Worm (Caenorhabditis elegans) whole organism, early embryonic: Measurements from ENCODE around the gene C04C3.7.
"Not testable (repeated sequence)": the region's sequence is repeated elsewhere in the genome, so short reads cannot be mapped to it uniquely, and the experiment has no call there.

ENCODE experiments used
- B0310.2 ChIP-seq: sonication (generic microtip); optimal IDR thresholded peaks from 2 replicates; lab custom pipeline; 2016; ENCODE audit warnings: mild to moderate bottlenecking, missing genetic modification characterization, missing compliant biosample characterization
- F13C5.2 ChIP-seq: sonication (generic microtip); optimal IDR thresholded peaks from 2 replicates; lab custom pipeline; 2017; ENCODE audit warnings: mild to moderate bottlenecking, missing genetic modification characterization, inconsistent platforms, missing compliant biosample characterization
- aly-1 ChIP-seq: sonication (generic microtip); optimal IDR thresholded peaks from 2 replicates; lab custom pipeline; 2016; ENCODE audit warnings: missing genetic modification characterization, missing compliant biosample characterization
- ama-1 ChIP-seq: fragments of 150-350 bp; optimal IDR thresholded peaks from 2 replicates; lab custom pipeline; 2014
- ceh-13 ChIP-seq: fragments of 200-800 bp; sonication (Bioruptor generic); optimal IDR thresholded peaks from 2 replicates; lab custom pipeline; 2018; ENCODE audit warnings: mild to moderate bottlenecking, missing genetic modification characterization, missing compliant biosample characterization
- ceh-36 ChIP-seq: sonication (generic microtip); optimal IDR thresholded peaks from 2 replicates; lab custom pipeline; 2016; ENCODE audit warnings: missing genetic modification characterization, inconsistent platforms, missing compliant biosample characterization
- ets-7 ChIP-seq: sonication (generic microtip); optimal IDR thresholded peaks from 2 replicates; lab custom pipeline; 2016; ENCODE audit warnings: missing genotype, missing genetic modification characterization, missing compliant biosample characterization
- flt-1 ChIP-seq: fragments of 200-800 bp; sonication (Bioruptor generic); IDR thresholded peaks from 2 replicates; pipeline ENCODE4 v1.3.6; 2022; ENCODE audit warnings: missing genetic modification characterization, missing compliant biosample characterization
- hmbx-1 ChIP-seq: sonication (generic microtip); optimal IDR thresholded peaks from 2 replicates; lab custom pipeline; 2016; ENCODE audit warnings: mild to moderate bottlenecking, missing genetic modification characterization, missing compliant biosample characterization
- hmg-4 ChIP-seq: fragments of 200-800 bp; sonication (Bioruptor generic); optimal IDR thresholded peaks from 2 replicates; lab custom pipeline; 2018; ENCODE audit warnings: mild to moderate bottlenecking, missing genetic modification characterization, missing compliant biosample characterization
- hnd-1 ChIP-seq: sonication (generic microtip); optimal IDR thresholded peaks from 2 replicates; lab custom pipeline; 2016; ENCODE audit warnings: missing genetic modification characterization, missing compliant biosample characterization
- pes-1 ChIP-seq: fragments of 200-800 bp; sonication (Bioruptor generic); IDR thresholded peaks from 2 replicates; pipeline ENCODE4 v1.3.6; 2022; ENCODE audit warnings: missing genetic modification reagents, missing genetic modification characterization, missing compliant biosample characterization
- scrt-1 ChIP-seq: fragments of 200-800 bp; sonication (Bioruptor generic); IDR thresholded peaks from 2 replicates; pipeline ENCODE4 v1.3.6; 2022; ENCODE audit warnings: missing genetic modification characterization, missing compliant biosample characterization
- sea-1 ChIP-seq: fragments of 200-800 bp; sonication (Bioruptor generic); conservative IDR thresholded peaks from 2 replicates; pipeline ENCODE4 v1.3.6; 2022; ENCODE audit warnings: missing genetic modification characterization, missing compliant biosample characterization
- tbx-11 ChIP-seq: fragments of 200-800 bp; sonication (Bioruptor generic); IDR thresholded peaks from 2 replicates; pipeline ENCODE4 v1.3.6; 2022; ENCODE audit warnings: missing genetic modification characterization, missing compliant biosample characterization
- tbx-37 ChIP-seq: fragments of 200-800 bp; sonication (Bioruptor generic); conservative IDR thresholded peaks from 2 replicates; pipeline ENCODE4 v1.3.6; 2022; ENCODE audit warnings: missing genetic modification reagents, missing genetic modification characterization, missing compliant biosample characterization
- tra-4 ChIP-seq: sonication (generic microtip); optimal IDR thresholded peaks from 2 replicates; lab custom pipeline; 2017; ENCODE audit warnings: missing genetic modification characterization, missing compliant biosample characterization

C04C3.7 gene

ce11 chrIV:3418741-3419140, 14.5 kb downstream of the C04C3.7 start:
- no peak for TF ChIP-seq ceh-13
- no peak for TF ChIP-seq ceh-36 (tag; lab: Kevin White, UChicago)
- no peak for TF ChIP-seq tbx-37 (GFP tag; lab: Robert Waterston, UW)
- no peak for TF ChIP-seq sea-1
- no peak for TF ChIP-seq scrt-1 (GFP tag; lab: Robert Waterston, UW)
- TF ChIP-seq flt-1: no peak
- no peak for TF ChIP-seq B0310.2 (tag; lab: Kevin White, UChicago)
- TF ChIP-seq tra-4 (tag; lab: Kevin White, UChicago): no peak
- no peak for TF ChIP-seq hmg-4 (GFP tag; lab: Kevin White, UChicago)
- no peak for TF ChIP-seq hmbx-1 (tag; lab: Kevin White, UChicago)
- no peak for TF ChIP-seq ets-7 (tag; lab: Kevin White, UChicago)
- no peak for TF ChIP-seq ama-1 (lab: Kevin White, UChicago)
- TF ChIP-seq F13C5.2 (tag; lab: Kevin White, UChicago): no peak

- no peak for TF ChIP-seq hmbx-1 (tag; lab: Kevin White, UChicago)
- TF ChIP-seq hnd-1 (tag; lab: Kevin White, UChicago): no peak
- TF ChIP-seq aly-1 (tag; lab: Kevin White, UChicago): no peak
- no peak for TF ChIP-seq tbx-11 (GFP tag; lab: Robert Waterston, UW)
- TF ChIP-seq ets-7 (tag; lab: Kevin White, UChicago): no peak
- no peak for TF ChIP-seq sea-1
- TF ChIP-seq tra-4 (tag; lab: Kevin White, UChicago): no peak
- TF ChIP-seq flt-1: no peak
- TF ChIP-seq ceh-36 (tag; lab: Kevin White, UChicago): no peak
- no peak for TF ChIP-seq F13C5.2 (tag; lab: Kevin White, UChicago)
- TF ChIP-seq ama-1 (lab: Kevin White, UChicago): no peak
Observed at ce11 chrIV:3415383-3415782, 17.9 kb downstream of the C04C3.7 start, which contains the start of gene lgc-9. Gene lgc-9, plus strand, starts transcription at chrIV:3415683.

- TF ChIP-seq ceh-36 (tag; lab: Kevin White, UChicago): no peak
- no peak for TF ChIP-seq aly-1 (tag; lab: Kevin White, UChicago)
- no peak for TF ChIP-seq F13C5.2 (tag; lab: Kevin White, UChicago)
- no peak for TF ChIP-seq hnd-1 (tag; lab: Kevin White, UChicago)
- TF ChIP-seq pes-1 (GFP tag; lab: Robert Waterston, UW): no peak
- no peak for TF ChIP-seq hmg-4 (GFP tag; lab: Kevin White, UChicago)
- no peak for TF ChIP-seq flt-1
- TF ChIP-seq tbx-11 (GFP tag; lab: Robert Waterston, UW): no peak
- no peak for TF ChIP-seq ets-7 (tag; lab: Kevin White, UChicago)
- TF ChIP-seq ama-1 (lab: Kevin White, UChicago): no peak
Observed at ce11 chrIV:3400941-3401340, 32.3 kb downstream of the C04C3.7 start.

ce11 chrIV:3399015-3399722, 34.1 kb downstream of the C04C3.7 start, which contains the start of the genes dyf-3 and pdhb-1:
Gene dyf-3, minus strand, starts transcription at chrIV:3399231.
Gene pdhb-1, plus strand, starts transcription at chrIV:3399672.
- TF ChIP-seq scrt-1 (GFP tag; lab: Robert Waterston, UW) (0 out of 2 replicates have a peak, but pooled peaks have one; percentile 38), F13C5.2 (tag; lab: Kevin White, UChicago) (peak; percentile 40), tbx-37 (GFP tag; lab: Robert Waterston, UW) (no peak)

ce11 chrIV:3398078-3398477, 35.2 kb downstream of the C04C3.7 start:
- no peak for TF ChIP-seq ceh-36 (tag; lab: Kevin White, UChicago)
- TF ChIP-seq ceh-13: no peak
- no peak for TF ChIP-seq aly-1 (tag; lab: Kevin White, UChicago)
- TF ChIP-seq B0310.2 (tag; lab: Kevin White, UChicago): no peak
- TF ChIP-seq pes-1 (GFP tag; lab: Robert Waterston, UW): no peak
- TF ChIP-seq hmg-4 (GFP tag; lab: Kevin White, UChicago): no peak
- no peak for TF ChIP-seq ets-7 (tag; lab: Kevin White, UChicago)
- TF ChIP-seq hmbx-1 (tag; lab: Kevin White, UChicago): no peak
- TF ChIP-seq tra-4 (tag; lab: Kevin White, UChicago): no peak
- no peak for TF ChIP-seq F13C5.2 (tag; lab: Kevin White, UChicago)

ce11 chrIV:3395581-3395980, 37.7 kb downstream of the C04C3.7 start, which contains the start of gene C04C3.14:
Gene C04C3.14, plus strand, starts transcription at chrIV:3395881.
- TF ChIP-seq sea-1 (no peak), hmbx-1 (tag; lab: Kevin White, UChicago) (no peak), ama-1 (lab: Kevin White, UChicago) (no peak), hnd-1 (tag; lab: Kevin White, UChicago) (no peak), hmg-4 (GFP tag; lab: Kevin White, UChicago) (no peak), F13C5.2 (tag; lab: Kevin White, UChicago) (no peak), ets-7 (tag; lab: Kevin White, UChicago) (no peak), ceh-36 (tag; lab: Kevin White, UChicago) (no peak), tbx-37 (GFP tag; lab: Robert Waterston, UW) (no peak), B0310.2 (tag; lab: Kevin White, UChicago) (no peak), tra-4 (tag; lab: Kevin White, UChicago) (no peak), aly-1 (tag; lab: Kevin White, UChicago) (no peak), flt-1 (no peak), tbx-11 (GFP tag; lab: Robert Waterston, UW) (no peak), pes-1 (GFP tag; lab: Robert Waterston, UW) (no peak), ceh-13 (no peak), scrt-1 (GFP tag; lab: Robert Waterston, UW) (no peak)

ce11 chrIV:3394066-3394465, 39.2 kb downstream of the C04C3.7 start, which contains the start of gene C04C3.4:
Gene C04C3.4, plus strand, starts transcription at chrIV:3394366.
- not testable (repeated sequence) for TF ChIP-seq tbx-11 (GFP tag; lab: Robert Waterston, UW); ceh-36 (tag; lab: Kevin White, UChicago); F13C5.2 (tag; lab: Kevin White, UChicago)
